Fruit fly (Drosophila melanogaster): ENCODE data around the gene ND-39.

dm6 chr3L:20533409-20533808 lies 41.5 kb downstream of the ND-39 start, which contains the start of gene CG13250:
- TF ChIP-seq psq (GFP tag; optimal IDR thresholded peaks at IDR 0.05) (no peak), HLH106 (tag; optimal IDR thresholded peaks at IDR 0.05) (no peak), h (GFP tag; optimal IDR thresholded peaks at IDR 0.05) (no peak), Hnf4 (GFP tag; optimal IDR thresholded peaks at IDR 0.05) (no peak), ey (GFP tag; optimal IDR thresholded peaks at IDR 0.05) (no peak), Myc (optimal IDR thresholded peaks at IDR 0.05) (no peak), fru (GFP tag; optimal IDR thresholded peaks at IDR 0.05) (no peak)
